Worm (Caenorhabditis elegans): ENCODE results near the gene lsd-1.

ce11 chrX:11910046-11910445 is 38.6 kb upstream of the lsd-1 start, which contains the start of gene Y62H9A.15:
- no peak for TF ChIP-seq ref-1 (GFP tag; conservative IDR thresholded peaks at IDR 0.05)
- no peak for TF ChIP-seq tab-1 (GFP tag; IDR thresholded peaks at IDR 0.05)
- no peak for TF ChIP-seq klf-2 (GFP tag; conservative IDR thresholded peaks at IDR 0.05)
- TF ChIP-seq T22C8.4 (GFP tag; IDR thresholded peaks at IDR 0.05): no peak
- TF ChIP-seq cog-1 (tag; optimal IDR thresholded peaks at IDR 0.05): no peak
- TF ChIP-seq flt-1 (GFP tag; IDR thresholded peaks at IDR 0.05): no peak
- no peak for TF ChIP-seq ztf-29 (GFP tag; IDR thresholded peaks at IDR 0.05)
- no peak for TF ChIP-seq ztf-23 (GFP tag; IDR thresholded peaks at IDR 0.05)
